Worm (Caenorhabditis elegans) whole organism, L4 larva: Measurements from ENCODE around the gene Y41G9A.17.

Experiments
- F10B5.3 ChIP-seq: sonication (generic microtip); optimal IDR thresholded peaks from 2 replicates; lab custom pipeline; 2016; ENCODE audit warnings: mild to moderate bottlenecking, missing genetic modification characterization, missing compliant biosample characterization
- F26F4.8 ChIP-seq: fragments of 200-800 bp; sonication (Bioruptor generic); conservative IDR thresholded peaks from 2 replicates; pipeline ENCODE4 v1.3.6; 2022; ENCODE audit warnings: missing genetic modification characterization, missing compliant biosample characterization
- F49E8.2 ChIP-seq: sonication (generic microtip); optimal IDR thresholded peaks from 2 replicates; lab custom pipeline; 2016; ENCODE audit warnings: missing compliant biosample characterization, mild to moderate bottlenecking, missing genetic modification characterization, borderline replicate concordance
- T20F7.1 ChIP-seq: fragments of 200-800 bp; sonication (Bioruptor generic); optimal IDR thresholded peaks from 2 replicates; lab custom pipeline; 2018; ENCODE audit warnings: mild to moderate bottlenecking, missing genetic modification characterization, missing compliant biosample characterization
- T26A8.4 ChIP-seq: fragments of 200-800 bp; sonication (Bioruptor generic); IDR thresholded peaks from 2 replicates; pipeline ENCODE4 v1.3.6; 2022; ENCODE audit warnings: missing genetic modification characterization, missing compliant biosample characterization
- Y105C5A.15 ChIP-seq: fragments of 200-800 bp; sonication (Bioruptor generic); IDR thresholded peaks from 2 replicates; pipeline ENCODE4 v1.3.6; 2022; ENCODE audit warnings: missing genetic modification characterization, missing compliant biosample characterization
- Y5F2A.4 ChIP-seq: fragments of 200-800 bp; sonication (Bioruptor generic); optimal IDR thresholded peaks from 2 replicates; lab custom pipeline; 2018; ENCODE audit warnings: mild to moderate bottlenecking, missing genetic modification characterization, missing compliant biosample characterization
- aly-2 ChIP-seq: sonication (generic microtip); optimal IDR thresholded peaks from 2 replicates; lab custom pipeline; 2018; ENCODE audit warnings: missing biosample characterization, missing genetic modification characterization
- ceh-44 ChIP-seq: fragments of 200-800 bp; sonication (Bioruptor generic); IDR thresholded peaks from 2 replicates; pipeline ENCODE4 v1.3.6; 2022; ENCODE audit warnings: missing genetic modification reagents, missing genetic modification characterization, missing compliant biosample characterization
- daf-12 ChIP-seq: fragments of 150-350 bp; optimal IDR thresholded peaks from 2 replicates; lab custom pipeline; 2014; ENCODE audit warnings: missing biosample characterization, missing genetic modification reagents, missing genetic modification characterization
- daf-16 ChIP-seq, 3 experiments: sonication (generic microtip); optimal IDR thresholded peaks; 2 replicates each; lab custom pipeline; 2016 to 2017; ENCODE audit warnings: missing genetic modification characterization in 3 of 3, missing genetic modification reagents in 3 of 3, mild to moderate bottlenecking in 2 of 3, missing compliant biosample characterization in 2 of 3, missing biosample characterization in 1 of 3, moderate library complexity in 1 of 3
- dmd-6 ChIP-seq: fragments of 200-800 bp; sonication (Bioruptor generic); IDR thresholded peaks from 2 replicates; pipeline ENCODE4 v1.3.6; 2022; ENCODE audit warnings: missing genetic modification reagents, missing genetic modification characterization, missing compliant biosample characterization
- dmd-9 ChIP-seq: fragments of 200-800 bp; sonication (Bioruptor generic); IDR thresholded peaks from 2 replicates; pipeline ENCODE4 v1.3.6; 2022; ENCODE audit warnings: missing genetic modification reagents, missing genetic modification characterization, missing compliant biosample characterization
- dpl-1 ChIP-seq: fragments of 150-350 bp; optimal IDR thresholded peaks from 2 replicates; lab custom pipeline; 2014; ENCODE audit warnings: missing biosample characterization, missing genetic modification reagents, missing genetic modification characterization
- dve-1 ChIP-seq: sonication (generic microtip); optimal IDR thresholded peaks from 2 replicates; lab custom pipeline; 2017; ENCODE audit warnings: antibody characterized with exemption, mild to moderate bottlenecking, missing genetic modification characterization, missing compliant biosample characterization; ENCODE audit not compliant: insufficient read depth
- egl-27 ChIP-seq: sonication (generic microtip); optimal IDR thresholded peaks from 3 replicates; lab custom pipeline; 2017; ENCODE audit warnings: missing biosample characterization, missing genetic modification reagents, missing genetic modification characterization
- egl-43 ChIP-seq: fragments of 200-800 bp; sonication (Bioruptor generic); IDR thresholded peaks from 2 replicates; pipeline ENCODE4 v1.3.6; 2022; ENCODE audit warnings: missing genetic modification reagents, missing genetic modification characterization, missing compliant biosample characterization
- fos-1 ChIP-seq: fragments of 150-350 bp; optimal IDR thresholded peaks from 2 replicates; lab custom pipeline; 2014; ENCODE audit warnings: missing biosample characterization, missing genetic modification characterization
- hlh-11 ChIP-seq: fragments of 200-800 bp; sonication (Bioruptor generic); optimal IDR thresholded peaks from 2 replicates; lab custom pipeline; 2018; ENCODE audit warnings: mild to moderate bottlenecking, missing genetic modification characterization, missing compliant biosample characterization
- hlh-30 ChIP-seq: sonication (generic microtip); optimal IDR thresholded peaks from 2 replicates; lab custom pipeline; 2017; ENCODE audit warnings: antibody characterized with exemption, mild to moderate bottlenecking, missing genetic modification characterization, missing compliant biosample characterization; ENCODE audit not compliant: insufficient read depth
- hmg-1.1 ChIP-seq: fragments of 200-800 bp; sonication (Bioruptor generic); IDR thresholded peaks from 2 replicates; pipeline ENCODE4 v1.3.6; 2022; ENCODE audit warnings: missing genetic modification reagents, missing genetic modification characterization, missing compliant biosample characterization
- jun-1 ChIP-seq: fragments of 150-350 bp; optimal IDR thresholded peaks from 2 replicates; lab custom pipeline; 2014; ENCODE audit warnings: missing biosample characterization, missing genetic modification reagents, missing genetic modification characterization
- lim-7 ChIP-seq: fragments of 200-800 bp; sonication (Bioruptor generic); IDR thresholded peaks from 2 replicates; pipeline ENCODE4 v1.3.6; 2022; ENCODE audit warnings: missing genetic modification characterization, missing compliant biosample characterization
- lin-1 ChIP-seq: fragments of 200-800 bp; sonication (Bioruptor generic); IDR thresholded peaks from 2 replicates; pipeline ENCODE4 v1.3.6; 2022; ENCODE audit warnings: missing genetic modification reagents, missing genetic modification characterization, missing compliant biosample characterization
- lin-13 ChIP-seq: fragments of 150-350 bp; optimal IDR thresholded peaks from 2 replicates; lab custom pipeline; 2014; ENCODE audit warnings: missing biosample characterization, missing genetic modification reagents, missing genetic modification characterization
- lin-29 ChIP-seq: fragments of 200-800 bp; sonication (Bioruptor generic); IDR thresholded peaks from 2 replicates; pipeline ENCODE4 v1.3.6; 2022; ENCODE audit warnings: missing genetic modification reagents, missing genetic modification characterization, missing compliant biosample characterization
- lin-38 ChIP-seq: fragments of 200-800 bp; sonication (Bioruptor generic); IDR thresholded peaks from 2 replicates; pipeline ENCODE4 v1.3.6; 2022; ENCODE audit warnings: missing genetic modification reagents, missing genetic modification characterization, missing compliant biosample characterization
- lsy-2 ChIP-seq, 2 experiments: fragments of 150-350 bp in 1 of 2; sonication (generic microtip) in 1 of 2; optimal IDR thresholded peaks; 2 replicates each; lab custom pipeline; 2014 to 2017; ENCODE audit warnings: missing biosample characterization in 2 of 2, missing genetic modification characterization in 2 of 2
- madf-9 ChIP-seq: fragments of 200-800 bp; sonication (Bioruptor generic); conservative IDR thresholded peaks from 2 replicates; pipeline ENCODE4 v1.3.6; 2022; ENCODE audit warnings: missing genetic modification reagents, missing genetic modification characterization, missing compliant biosample characterization
- nhr-10 ChIP-seq: fragments of 150-350 bp; optimal IDR thresholded peaks from 2 replicates; lab custom pipeline; 2014; ENCODE audit warnings: missing biosample characterization, missing genetic modification characterization
- nhr-102 ChIP-seq: sonication (generic microtip); optimal IDR thresholded peaks from 2 replicates; lab custom pipeline; 2016; ENCODE audit warnings: mild to moderate bottlenecking, missing genetic modification characterization, moderate library complexity, missing compliant biosample characterization
- nhr-11 ChIP-seq: fragments of 150-350 bp; optimal IDR thresholded peaks from 2 replicates; lab custom pipeline; 2014; ENCODE audit warnings: missing biosample characterization, missing genetic modification characterization
- nhr-111 ChIP-seq: fragments of 200-800 bp; sonication (Bioruptor generic); optimal IDR thresholded peaks from 2 replicates; lab custom pipeline; 2018; ENCODE audit warnings: mild to moderate bottlenecking, missing genetic modification characterization, missing compliant biosample characterization
- nhr-42 ChIP-seq: fragments of 200-800 bp; sonication (Bioruptor generic); IDR thresholded peaks from 2 replicates; pipeline ENCODE4 v1.3.6; 2022; ENCODE audit warnings: missing genetic modification characterization, missing compliant biosample characterization
- nhr-48 ChIP-seq: sonication (generic microtip); optimal IDR thresholded peaks from 2 replicates; lab custom pipeline; 2016; ENCODE audit warnings: mild to moderate bottlenecking, missing genetic modification characterization, missing compliant biosample characterization
- nhr-76 ChIP-seq: fragments of 150-350 bp; optimal IDR thresholded peaks from 2 replicates; lab custom pipeline; 2014; ENCODE audit warnings: missing biosample characterization, missing genetic modification characterization
- nhr-77 ChIP-seq: fragments of 150-350 bp; optimal IDR thresholded peaks from 2 replicates; lab custom pipeline; 2014; ENCODE audit warnings: missing biosample characterization, missing genetic modification characterization
- rbr-2 ChIP-seq: sonication (generic microtip); optimal IDR thresholded peaks from 2 replicates; lab custom pipeline; 2016; ENCODE audit warnings: missing genotype, missing genetic modification characterization, missing compliant biosample characterization
- saeg-2 ChIP-seq: fragments of 200-800 bp; sonication (Bioruptor generic); IDR thresholded peaks from 2 replicates; pipeline ENCODE4 v1.3.6; 2022; ENCODE audit warnings: missing genetic modification reagents, missing genetic modification characterization, missing compliant biosample characterization
- set-16 ChIP-seq: fragments of 200-800 bp; sonication (Bioruptor generic); IDR thresholded peaks from 2 replicates; pipeline ENCODE4 v1.3.6; 2022; ENCODE audit warnings: missing genetic modification reagents, missing genetic modification characterization, missing compliant biosample characterization
- snpc-1.2 ChIP-seq: fragments of 200-800 bp; sonication (Bioruptor generic); IDR thresholded peaks from 2 replicates; pipeline ENCODE4 v1.3.6; 2022; ENCODE audit warnings: missing genetic modification reagents, missing genetic modification characterization, missing compliant biosample characterization
- spr-1 ChIP-seq: sonication (generic microtip); optimal IDR thresholded peaks from 2 replicates; lab custom pipeline; 2016; ENCODE audit warnings: mild to moderate bottlenecking, missing genetic modification characterization, missing compliant biosample characterization
- tag-97 ChIP-seq: fragments of 200-800 bp; sonication (Bioruptor generic); IDR thresholded peaks from 2 replicates; pipeline ENCODE4 v1.3.6; 2022; ENCODE audit warnings: missing genetic modification characterization, missing compliant biosample characterization
- tra-1 ChIP-seq: fragments of 200-800 bp; sonication (Bioruptor generic); IDR thresholded peaks from 2 replicates; pipeline ENCODE4 v1.3.6; 2022; ENCODE audit warnings: missing genetic modification reagents, missing genetic modification characterization, missing compliant biosample characterization
- unc-130 ChIP-seq: sonication (generic microtip); optimal IDR thresholded peaks from 2 replicates; lab custom pipeline; 2016; ENCODE audit warnings: missing genetic modification reagents, missing genetic modification characterization, missing compliant biosample characterization
- vab-7 ChIP-seq: fragments of 200-800 bp; sonication (Bioruptor generic); IDR thresholded peaks from 2 replicates; pipeline ENCODE4 v1.3.6; 2022; ENCODE audit warnings: missing genetic modification reagents, missing genetic modification characterization, missing compliant biosample characterization
- zag-1 ChIP-seq: fragments of 150-350 bp; optimal IDR thresholded peaks from 2 replicates; lab custom pipeline; 2014; ENCODE audit warnings: missing biosample characterization, missing genetic modification characterization
- zfp-2 ChIP-seq: sonication (generic microtip); optimal IDR thresholded peaks from 2 replicates; lab custom pipeline; 2016; ENCODE audit warnings: mild to moderate bottlenecking, missing genetic modification characterization, missing compliant biosample characterization
- zfp-3 ChIP-seq: fragments of 200-800 bp; sonication (Bioruptor generic); conservative IDR thresholded peaks from 2 replicates; pipeline ENCODE4 v1.3.6; 2022; ENCODE audit warnings: missing genetic modification reagents, missing genetic modification characterization, missing compliant biosample characterization
- zip-11 ChIP-seq: fragments of 200-800 bp; sonication (Bioruptor generic); IDR thresholded peaks from 2 replicates; pipeline ENCODE4 v1.3.6; 2022; ENCODE audit warnings: missing genetic modification characterization, missing compliant biosample characterization
- zip-2 ChIP-seq: fragments of 150-350 bp; optimal IDR thresholded peaks from 2 replicates; lab custom pipeline; 2014; ENCODE audit warnings: missing biosample characterization, missing genetic modification characterization

Y41G9A.17 gene

ce11 chrX:3035972-3036379 lies 36.4 kb upstream of the Y41G9A.17 start (continued):
- TF ChIP-seq lin-1 (GFP tag; lab: Robert Waterston, UW) (peak; percentile 97), snpc-1.2 (GFP tag; lab: Robert Waterston, UW) (peak; percentile 96), egl-27 (tag; lab: Kevin White, UChicago) (peak; percentile 81), lin-13 (GFP tag; lab: Kevin White, UChicago) (peak; percentile 83), dmd-6 (peak; percentile 92), F10B5.3 (peak; percentile 90), nhr-42 (GFP tag; lab: Robert Waterston, UW) (peak; percentile 93), T26A8.4 (GFP tag; lab: Robert Waterston, UW) (peak; percentile 97), fos-1 (tag; lab: Kevin White, UChicago) (no peak), T20F7.1 (GFP tag; lab: Kevin White, UChicago) (peak; percentile 83), tra-1 (GFP tag; lab: Robert Waterston, UW) (peak; percentile 99), zfp-3 (peak; percentile 95), Y105C5A.15 (GFP tag; lab: Robert Waterston, UW) (peak; percentile 99), zfp-2 (peak; percentile 78), dpl-1 (peak; percentile 51), nhr-111 (peak; percentile 94), lin-29 (peak; percentile 93), lin-38 (peak; percentile 89), daf-16 (GFP tag; optimal IDR thresholded peaks at IDR 0.05; lab: Kevin White, UChicago) (peak; percentile 84 to 96), daf-16 (tag; optimal IDR thresholded peaks at IDR 0.05; lab: Kevin White, UChicago) (peak; percentile 85), jun-1 (peak; percentile 91), set-16 (peak; percentile 32; the same call in 1 of the 2 replicates), hlh-11 (tag; lab: Kevin White, UChicago) (peak; percentile 90), nhr-102 (tag; lab: Kevin White, UChicago) (peak; percentile 95), nhr-48 (peak; percentile 89), zip-2 (tag; lab: Kevin White, UChicago) (peak; percentile 87), rbr-2 (tag; lab: Kevin White, UChicago) (peak; percentile 95), spr-1 (tag; lab: Kevin White, UChicago) (peak; percentile 94), saeg-2 (GFP tag; lab: Robert Waterston, UW) (peak; percentile 95), hlh-30 (tag; lab: Kevin White, UChicago) (peak; percentile 83), zip-11 (GFP tag; lab: Robert Waterston, UW) (peak; percentile 91), nhr-76 (tag; lab: Kevin White, UChicago) (no peak), F49E8.2 (tag; lab: Kevin White, UChicago) (peak; percentile 85), aly-2 (no peak), Y5F2A.4 (peak; percentile 92), lsy-2 (tag; optimal IDR thresholded peaks at IDR 0.05; lab: Kevin White, UChicago) (peak; percentile 67 to 88), madf-9 (GFP tag; lab: Robert Waterston, UW) (peak; percentile 97), dve-1 (tag; lab: Kevin White, UChicago) (peak; percentile 82), dmd-9 (GFP tag; lab: Robert Waterston, UW) (peak; percentile 96), F26F4.8 (GFP tag; lab: Robert Waterston, UW) (peak; percentile 97), vab-7 (GFP tag; lab: Robert Waterston, UW) (peak; percentile 99), nhr-11 (peak; percentile 89), tag-97 (GFP tag; lab: Robert Waterston, UW) (no peak), ceh-44 (GFP tag; lab: Robert Waterston, UW) (peak; percentile 97), nhr-77 (tag; lab: Kevin White, UChicago) (peak; percentile 65), zag-1 (peak; percentile 78), nhr-10 (peak; percentile 81), unc-130 (GFP tag; lab: Kevin White, UChicago) (peak; percentile 71), hmg-1.1 (GFP tag; lab: Robert Waterston, UW) (peak; percentile 99), lim-7 (GFP tag; lab: Robert Waterston, UW) (peak; percentile 99), daf-12 (tag; lab: Kevin White, UChicago) (no peak), egl-43 (GFP tag; lab: Robert Waterston, UW) (peak; percentile 99)
